Worm (Caenorhabditis elegans) whole organism, L4 larva: ENCODE measurements around the gene C45B11.6.
A peak's percentile ranks its signal among the peaks of the same experiment; 100 is the strongest.

Source experiments
- F26F4.8 ChIP-seq: fragments of 200-800 bp; sonication (Bioruptor generic); conservative IDR thresholded peaks from 2 replicates; pipeline ENCODE4 v1.3.6; 2022; ENCODE audit warnings: missing genetic modification characterization, missing compliant biosample characterization
- F49E8.2 ChIP-seq: sonication (generic microtip); optimal IDR thresholded peaks from 2 replicates; lab custom pipeline; 2016; ENCODE audit warnings: missing compliant biosample characterization, mild to moderate bottlenecking, missing genetic modification characterization, borderline replicate concordance
- R02D3.7 ChIP-seq: fragments of 150-350 bp; sonication (generic microtip); optimal IDR thresholded peaks from 3 replicates; lab custom pipeline; 2014; ENCODE audit warnings: missing biosample characterization, missing genetic modification characterization
- T20F7.1 ChIP-seq: fragments of 200-800 bp; sonication (Bioruptor generic); optimal IDR thresholded peaks from 2 replicates; lab custom pipeline; 2018; ENCODE audit warnings: mild to moderate bottlenecking, missing genetic modification characterization, missing compliant biosample characterization
- T26A8.4 ChIP-seq: fragments of 200-800 bp; sonication (Bioruptor generic); IDR thresholded peaks from 2 replicates; pipeline ENCODE4 v1.3.6; 2022; ENCODE audit warnings: missing genetic modification characterization, missing compliant biosample characterization
- Y105C5A.15 ChIP-seq: fragments of 200-800 bp; sonication (Bioruptor generic); IDR thresholded peaks from 2 replicates; pipeline ENCODE4 v1.3.6; 2022; ENCODE audit warnings: missing genetic modification characterization, missing compliant biosample characterization
- Y75B8A.6 ChIP-seq: fragments of 200-800 bp; sonication (Bioruptor generic); IDR thresholded peaks from 2 replicates; pipeline ENCODE4 v1.3.6; 2022; ENCODE audit warnings: missing genetic modification reagents, missing genetic modification characterization, missing compliant biosample characterization
- ZK337.2 ChIP-seq: fragments of 200-800 bp; sonication (Bioruptor generic); IDR thresholded peaks from 2 replicates; pipeline ENCODE4 v1.3.6; 2022; ENCODE audit warnings: missing genetic modification reagents, missing genetic modification characterization, missing compliant biosample characterization
- aha-1 ChIP-seq: fragments of 150-350 bp; peaks from one replicate; lab custom pipeline; 2014; ENCODE audit warnings: missing biosample characterization, missing genetic modification characterization
- aly-2 ChIP-seq: sonication (generic microtip); optimal IDR thresholded peaks from 2 replicates; lab custom pipeline; 2018; ENCODE audit warnings: missing biosample characterization, missing genetic modification characterization
- ama-1 ChIP-seq: fragments of 150-350 bp; optimal IDR thresholded peaks from 2 replicates; lab custom pipeline; 2014; ENCODE audit warnings: inconsistent platforms, mixed read lengths
- arid-1 ChIP-seq: fragments of 200-800 bp; sonication (Bioruptor generic); conservative IDR thresholded peaks from 2 replicates; pipeline ENCODE4 v1.3.6; 2022; ENCODE audit warnings: missing genetic modification reagents, missing genetic modification characterization, missing compliant biosample characterization
- attf-4 ChIP-seq: sonication (generic microtip); optimal IDR thresholded peaks from 3 replicates; lab custom pipeline; 2017; ENCODE audit warnings: missing biosample characterization, missing genetic modification characterization
- ceh-62 ChIP-seq: sonication (generic microtip); optimal IDR thresholded peaks from 2 replicates; lab custom pipeline; 2017; ENCODE audit warnings: missing biosample characterization, missing genetic modification characterization
- cey-2 ChIP-seq: sonication (generic microtip); optimal IDR thresholded peaks from 3 replicates; lab custom pipeline; 2017; ENCODE audit warnings: missing genetic modification characterization, mild to moderate bottlenecking, missing compliant biosample characterization, antibody characterized with exemption, borderline replicate concordance; ENCODE audit not compliant: insufficient read depth
- daf-12 ChIP-seq: fragments of 150-350 bp; optimal IDR thresholded peaks from 2 replicates; lab custom pipeline; 2014; ENCODE audit warnings: missing biosample characterization, missing genetic modification reagents, missing genetic modification characterization
- daf-16 ChIP-seq, 3 experiments: sonication (generic microtip); optimal IDR thresholded peaks; 2 replicates each; lab custom pipeline; 2016 to 2017; ENCODE audit warnings: missing genetic modification characterization in 3 of 3, missing genetic modification reagents in 3 of 3, mild to moderate bottlenecking in 2 of 3, missing compliant biosample characterization in 2 of 3, missing biosample characterization in 1 of 3, moderate library complexity in 1 of 3
- daf-19 ChIP-seq: fragments of 200-800 bp; sonication (Bioruptor generic); conservative IDR thresholded peaks from 2 replicates; pipeline ENCODE4 v1.3.6; 2022; ENCODE audit warnings: missing genetic modification characterization, missing compliant biosample characterization
- daf-8 ChIP-seq: fragments of 200-800 bp; sonication (Bioruptor generic); IDR thresholded peaks from 2 replicates; pipeline ENCODE4 v1.3.6; 2022; ENCODE audit warnings: missing genetic modification characterization, missing compliant biosample characterization
- dmd-9 ChIP-seq: fragments of 200-800 bp; sonication (Bioruptor generic); IDR thresholded peaks from 2 replicates; pipeline ENCODE4 v1.3.6; 2022; ENCODE audit warnings: missing genetic modification reagents, missing genetic modification characterization, missing compliant biosample characterization
- duxl-1 ChIP-seq: sonication (generic microtip); optimal IDR thresholded peaks from 2 replicates; lab custom pipeline; 2016; ENCODE audit warnings: mild to moderate bottlenecking, missing genetic modification characterization, moderate library complexity, missing compliant biosample characterization; ENCODE audit not compliant: poor library complexity
- egl-27 ChIP-seq: sonication (generic microtip); optimal IDR thresholded peaks from 3 replicates; lab custom pipeline; 2017; ENCODE audit warnings: missing biosample characterization, missing genetic modification reagents, missing genetic modification characterization
- fkh-10 ChIP-seq: fragments of 150-350 bp; optimal IDR thresholded peaks from 2 replicates; lab custom pipeline; 2014; ENCODE audit warnings: missing biosample characterization, missing genetic modification reagents, missing genetic modification characterization
- fos-1 ChIP-seq: fragments of 150-350 bp; optimal IDR thresholded peaks from 2 replicates; lab custom pipeline; 2014; ENCODE audit warnings: missing biosample characterization, missing genetic modification characterization
- hif-1 ChIP-seq, 2 experiments: sonication (generic microtip); optimal IDR thresholded peaks; 2 replicates each; lab custom pipeline; 2016 to 2017; ENCODE audit warnings: missing compliant biosample characterization in 2 of 2, missing genetic modification characterization in 2 of 2, missing genetic modification reagents in 2 of 2, missing genotype in 2 of 2, mild to moderate bottlenecking in 1 of 2
- hlh-11 ChIP-seq: fragments of 200-800 bp; sonication (Bioruptor generic); optimal IDR thresholded peaks from 2 replicates; lab custom pipeline; 2018; ENCODE audit warnings: mild to moderate bottlenecking, missing genetic modification characterization, missing compliant biosample characterization
- hlh-30 ChIP-seq: sonication (generic microtip); optimal IDR thresholded peaks from 2 replicates; lab custom pipeline; 2017; ENCODE audit warnings: antibody characterized with exemption, mild to moderate bottlenecking, missing genetic modification characterization, missing compliant biosample characterization; ENCODE audit not compliant: insufficient read depth
- lim-7 ChIP-seq: fragments of 200-800 bp; sonication (Bioruptor generic); IDR thresholded peaks from 2 replicates; pipeline ENCODE4 v1.3.6; 2022; ENCODE audit warnings: missing genetic modification characterization, missing compliant biosample characterization
- lin-1 ChIP-seq: fragments of 200-800 bp; sonication (Bioruptor generic); IDR thresholded peaks from 2 replicates; pipeline ENCODE4 v1.3.6; 2022; ENCODE audit warnings: missing genetic modification reagents, missing genetic modification characterization, missing compliant biosample characterization
- lin-13 ChIP-seq: fragments of 150-350 bp; optimal IDR thresholded peaks from 2 replicates; lab custom pipeline; 2014; ENCODE audit warnings: missing biosample characterization, missing genetic modification reagents, missing genetic modification characterization
- lin-29 ChIP-seq: fragments of 200-800 bp; sonication (Bioruptor generic); IDR thresholded peaks from 2 replicates; pipeline ENCODE4 v1.3.6; 2022; ENCODE audit warnings: missing genetic modification reagents, missing genetic modification characterization, missing compliant biosample characterization
- lin-38 ChIP-seq: fragments of 200-800 bp; sonication (Bioruptor generic); IDR thresholded peaks from 2 replicates; pipeline ENCODE4 v1.3.6; 2022; ENCODE audit warnings: missing genetic modification reagents, missing genetic modification characterization, missing compliant biosample characterization
- lir-3 ChIP-seq: sonication (generic microtip); optimal IDR thresholded peaks from 2 replicates; lab custom pipeline; 2016; ENCODE audit warnings: mild to moderate bottlenecking, missing genetic modification characterization, missing compliant biosample characterization
- madf-5 ChIP-seq, 2 experiments: fragments of 200-800 bp; sonication (Bioruptor generic); IDR thresholded peaks; 2 replicates each; pipeline ENCODE4 v1.3.6; 2022; ENCODE audit warnings: missing compliant biosample characterization in 2 of 2, missing genetic modification characterization in 2 of 2
- mxl-2 ChIP-seq: fragments of 200-800 bp; sonication (Bioruptor generic); conservative IDR thresholded peaks from 2 replicates; pipeline ENCODE4 v1.3.6; 2022; ENCODE audit warnings: missing genetic modification reagents, missing genetic modification characterization, missing compliant biosample characterization
- mxl-3 ChIP-seq: fragments of 200-800 bp; sonication (Bioruptor generic); optimal IDR thresholded peaks from 2 replicates; lab custom pipeline; 2018; ENCODE audit warnings: mild to moderate bottlenecking, missing genetic modification characterization, missing compliant biosample characterization
- nhr-10 ChIP-seq: fragments of 150-350 bp; optimal IDR thresholded peaks from 2 replicates; lab custom pipeline; 2014; ENCODE audit warnings: missing biosample characterization, missing genetic modification characterization
- nhr-28 ChIP-seq: fragments of 150-350 bp; optimal IDR thresholded peaks from 2 replicates; lab custom pipeline; 2014; ENCODE audit warnings: missing biosample characterization, missing genetic modification characterization
- nhr-41 ChIP-seq: fragments of 200-800 bp; sonication (Bioruptor generic); IDR thresholded peaks from 2 replicates; pipeline ENCODE4 v1.3.6; 2022; ENCODE audit warnings: missing genetic modification reagents, missing genetic modification characterization, missing compliant biosample characterization
- nhr-77 ChIP-seq: fragments of 150-350 bp; optimal IDR thresholded peaks from 2 replicates; lab custom pipeline; 2014; ENCODE audit warnings: missing biosample characterization, missing genetic modification characterization
- pqm-1 ChIP-seq: sonication (generic microtip); optimal IDR thresholded peaks from 2 replicates; lab custom pipeline; 2017; ENCODE audit warnings: missing biosample characterization, missing genetic modification characterization
- rbr-2 ChIP-seq: sonication (generic microtip); optimal IDR thresholded peaks from 2 replicates; lab custom pipeline; 2016; ENCODE audit warnings: missing genotype, missing genetic modification characterization, missing compliant biosample characterization
- saeg-2 ChIP-seq: fragments of 200-800 bp; sonication (Bioruptor generic); IDR thresholded peaks from 2 replicates; pipeline ENCODE4 v1.3.6; 2022; ENCODE audit warnings: missing genetic modification reagents, missing genetic modification characterization, missing compliant biosample characterization
- sdz-12 ChIP-seq: fragments of 200-800 bp; sonication (Bioruptor generic); optimal IDR thresholded peaks from 2 replicates; lab custom pipeline; 2018; ENCODE audit warnings: mild to moderate bottlenecking, missing genetic modification characterization, missing compliant biosample characterization
- unc-62 ChIP-seq, 3 experiments: fragments of 150-350 bp in 1 of 3; sonication (generic microtip); optimal IDR thresholded peaks in 2 of 3; peaks in 1 of 3; 1 replicate in 1 of 3; 2 replicates in 2 of 3; lab custom pipeline; 2014 to 2017; ENCODE audit warnings: missing biosample characterization in 3 of 3, missing genetic modification characterization in 3 of 3, missing genetic modification reagents in 3 of 3, missing genotype in 1 of 3
- zag-1 ChIP-seq: fragments of 150-350 bp; optimal IDR thresholded peaks from 2 replicates; lab custom pipeline; 2014; ENCODE audit warnings: missing biosample characterization, missing genetic modification characterization
- zfp-2 ChIP-seq: sonication (generic microtip); optimal IDR thresholded peaks from 2 replicates; lab custom pipeline; 2016; ENCODE audit warnings: mild to moderate bottlenecking, missing genetic modification characterization, missing compliant biosample characterization
- zfp-3 ChIP-seq: fragments of 200-800 bp; sonication (Bioruptor generic); conservative IDR thresholded peaks from 2 replicates; pipeline ENCODE4 v1.3.6; 2022; ENCODE audit warnings: missing genetic modification reagents, missing genetic modification characterization, missing compliant biosample characterization
- zip-11 ChIP-seq: fragments of 200-800 bp; sonication (Bioruptor generic); IDR thresholded peaks from 2 replicates; pipeline ENCODE4 v1.3.6; 2022; ENCODE audit warnings: missing genetic modification characterization, missing compliant biosample characterization
- ztf-11 ChIP-seq: fragments of 150-350 bp; optimal IDR thresholded peaks from 2 replicates; lab custom pipeline; 2014; ENCODE audit warnings: missing biosample characterization, missing genetic modification characterization

C45B11.6 gene

DNA sequence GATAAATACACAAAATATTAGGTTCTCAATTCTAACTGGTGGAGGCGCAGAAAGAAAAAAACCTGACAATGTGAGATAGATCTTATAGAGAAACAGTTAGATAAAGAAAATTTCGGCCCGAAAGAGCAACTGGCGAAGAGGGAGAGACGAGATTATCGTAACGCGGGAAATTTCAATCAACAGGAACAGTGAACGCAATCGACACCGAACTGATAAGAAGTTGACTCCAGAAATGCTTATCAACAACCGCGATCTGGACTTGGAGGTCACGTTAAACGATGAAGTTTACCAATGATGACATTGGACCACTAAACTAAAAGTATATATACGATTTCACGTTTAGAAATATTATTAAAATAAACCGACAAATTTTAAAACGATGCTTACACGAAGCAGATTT, 32.5 kb downstream of the C45B11.6 start (continued):
- TF ChIP-seq hlh-11 (tag; lab: Kevin White, UChicago) (peak; percentile 15), nhr-10 (no peak), T26A8.4 (GFP tag; lab: Robert Waterston, UW) (no peak; the same call in 1 of the 2 replicates), pqm-1 (tag; lab: Kevin White, UChicago) (peak; percentile 1), hlh-30 (tag; lab: Kevin White, UChicago) (peak; percentile 22), hif-1 (tag; optimal IDR thresholded peaks at IDR 0.05; lab: Kevin White, UChicago) (no peak), Y105C5A.15 (GFP tag; lab: Robert Waterston, UW) (peak; percentile 65; the same call in 1 of the 2 replicates), Y75B8A.6 (GFP tag; lab: Robert Waterston, UW) (0 out of 2 replicates have a peak, but pooled peaks have one; percentile 12), F26F4.8 (no peak), cey-2 (no peak), daf-16 (GFP tag; optimal IDR thresholded peaks at IDR 0.05; lab: Kevin White, UChicago) (no peak), daf-16 (tag; optimal IDR thresholded peaks at IDR 0.05; lab: Kevin White, UChicago) (no peak), mxl-2 (GFP tag; lab: Robert Waterston, UW) (peak; percentile 50; the same call in 1 of the 2 replicates), daf-8 (no peak), fkh-10 (GFP tag; lab: Kevin White, UChicago) (no peak), zfp-3 (GFP tag; lab: Robert Waterston, UW) (peak; percentile 49), T20F7.1 (GFP tag; lab: Kevin White, UChicago) (no peak), ZK337.2 (no peak), madf-5 (GFP tag; IDR thresholded peaks at IDR 0.05; lab: Robert Waterston, UW) (peak in 1 of 2 experiments; percentile 83; a peak in 2 of 4 replicates), lin-29 (GFP tag; lab: Robert Waterston, UW) (0 out of 2 replicates have a peak, but pooled peaks have one; percentile 9), duxl-1 (tag; lab: Kevin White, UChicago) (no peak), fos-1 (no peak), lin-38 (peak; percentile 83), ceh-62 (tag; lab: Kevin White, UChicago) (no peak), nhr-28 (peak; percentile 12), ama-1 (lab: Kevin White, UChicago) (peak; percentile 77), nhr-77 (tag; lab: Kevin White, UChicago) (no peak), zfp-2 (tag; lab: Kevin White, UChicago) (no peak), lim-7 (peak; percentile 57), lin-1 (0 out of 2 replicates have a peak, but pooled peaks have one; percentile 24), arid-1 (GFP tag; lab: Robert Waterston, UW) (peak; percentile 78), F49E8.2 (tag; lab: Kevin White, UChicago) (peak; percentile 93), mxl-3 (GFP tag; lab: Kevin White, UChicago) (no peak), aha-1 (tag; lab: Kevin White, UChicago) (peak; percentile 55), R02D3.7 (no peak), zip-11 (GFP tag; lab: Robert Waterston, UW) (no peak), rbr-2 (tag; lab: Kevin White, UChicago) (no peak), daf-19 (GFP tag; lab: Robert Waterston, UW) (no peak), dmd-9 (GFP tag; lab: Robert Waterston, UW) (no peak), lir-3 (tag; lab: Kevin White, UChicago) (no peak), ztf-11 (tag; lab: Kevin White, UChicago) (no peak), zag-1 (tag; lab: Kevin White, UChicago) (no peak), saeg-2 (GFP tag; lab: Robert Waterston, UW) (peak; percentile 67; the same call in 1 of the 2 replicates), daf-12 (tag; lab: Kevin White, UChicago) (no peak), nhr-41 (GFP tag; lab: Robert Waterston, UW) (no peak; the same call in 1 of the 2 replicates), egl-27 (tag; lab: Kevin White, UChicago) (no peak), lin-13 (GFP tag; lab: Kevin White, UChicago) (peak; percentile 50), unc-62 (GFP tag; optimal IDR thresholded peaks at IDR 0.05 in 1 of 2; lab: Kevin White, UChicago) (no peak), unc-62 (tag; optimal IDR thresholded peaks at IDR 0.05; lab: Kevin White, UChicago) (no peak), sdz-12 (no peak), attf-4 (no peak), aly-2 (peak; percentile 25)
